Worm (Caenorhabditis elegans): ENCODE measurements around the gene W06A7.2.

ce11 chrV:14838130-14838529, 16.5 kb downstream of the W06A7.2 start:
- TF ChIP-seq nhr-11 (tag; optimal IDR thresholded peaks at IDR 0.05) (no peak), ztf-4 (tag; optimal IDR thresholded peaks at IDR 0.05) (no peak), blmp-1 (tag; optimal IDR thresholded peaks at IDR 0.05) (no peak), aly-2 (tag; optimal IDR thresholded peaks at IDR 0.05) (no peak), hlh-4 (tag; optimal IDR thresholded peaks at IDR 0.05) (no peak), elt-2 (tag; optimal IDR thresholded peaks at IDR 0.05) (no peak), snpc-4 (tag; optimal IDR thresholded peaks at IDR 0.05) (no peak), pqm-1 (tag; optimal IDR thresholded peaks at IDR 0.05) (no peak), nhr-28 (tag; optimal IDR thresholded peaks at IDR 0.05) (no peak), nhr-237 (tag; optimal IDR thresholded peaks at IDR 0.05) (no peak)
